Worm (Caenorhabditis elegans): ENCODE data around the gene tes-1.

ce11 chrIV:7477697-7478096, 26.5 kb upstream of the tes-1 start:
- TF ChIP-seq him-1 (tag; optimal IDR thresholded peaks at IDR 0.05) (no peak), W03F9.2 (tag; optimal IDR thresholded peaks at IDR 0.05) (no peak), dao-5 (tag; optimal IDR thresholded peaks at IDR 0.05) (no peak)
